Fruit fly (Drosophila melanogaster) whole organism, embryonic: ENCODE data around the gene PNKP.

Source experiments
- Antp ChIP-seq: fragments of 200-800 bp; sonication (Bioruptor generic); optimal IDR thresholded peaks from 3 replicates; lab custom pipeline; 2016; ENCODE audit warnings: missing biosample characterization, missing genetic modification characterization
- Asciz ChIP-seq: fragments of 200-800 bp; sonication (Bioruptor generic); optimal IDR thresholded peaks from 2 replicates; lab custom pipeline; 2017; ENCODE audit warnings: missing biosample characterization, mild to moderate bottlenecking, missing genetic modification characterization, missing genetic modification reagents
- CG10959 ChIP-seq: fragments of 200-800 bp; sonication (Bioruptor generic); IDR thresholded peaks from 2 replicates; pipeline ENCODE4 v1.3.6; 2022; ENCODE audit warnings: missing biosample characterization, missing genetic modification characterization
- CG11723 ChIP-seq: fragments of 200-800 bp; sonication (Bioruptor generic); optimal IDR thresholded peaks from 2 replicates; lab custom pipeline; 2017; ENCODE audit warnings: missing biosample characterization, mild to moderate bottlenecking, missing genetic modification characterization
- CG14667 ChIP-seq: fragments of 200-800 bp; sonication (Bioruptor generic); IDR thresholded peaks from 2 replicates; pipeline ENCODE4 v1.3.6; 2022; ENCODE audit warnings: missing biosample characterization, missing genetic modification characterization
- CG2129 ChIP-seq: fragments of 200-800 bp; sonication (Bioruptor generic); IDR thresholded peaks from 2 replicates; pipeline ENCODE4 v1.3.6; 2022; ENCODE audit warnings: missing biosample characterization, missing genetic modification characterization; ENCODE audit not compliant: partially characterized antibody
- CG32772 ChIP-seq: fragments of 200-800 bp; sonication (Bioruptor generic); IDR thresholded peaks from 2 replicates; pipeline ENCODE4 v1.3.6; 2022; ENCODE audit warnings: missing biosample characterization, missing genetic modification characterization
- CG33213 ChIP-seq: fragments of 200-800 bp; sonication (Bioruptor generic); optimal IDR thresholded peaks from 3 replicates; lab custom pipeline; 2016; ENCODE audit warnings: missing biosample characterization, missing genetic modification characterization
- CG3726 ChIP-seq: fragments of 200-800 bp; sonication (Bioruptor generic); IDR thresholded peaks from 3 replicates; pipeline ENCODE4, ENCODE4 v1.3.6; 2022; ENCODE audit warnings: missing biosample characterization, missing genetic modification characterization
- CG4360 ChIP-seq: fragments of 200-800 bp; sonication (Bioruptor generic); IDR thresholded peaks from 2 replicates; pipeline ENCODE4 v1.3.6; 2022; ENCODE audit warnings: missing biosample characterization, missing genetic modification characterization
- CG5245 ChIP-seq: fragments of 200-800 bp; sonication (Bioruptor generic); optimal IDR thresholded peaks from 3 replicates; lab custom pipeline; 2016; ENCODE audit warnings: missing biosample characterization, missing genetic modification characterization
- CG7786 ChIP-seq: fragments of 200-800 bp; sonication (Bioruptor generic); optimal IDR thresholded peaks from 2 replicates; lab custom pipeline; 2016; ENCODE audit warnings: missing biosample characterization, missing genetic modification characterization
- CG7928 ChIP-seq: fragments of 200-800 bp; sonication (Bioruptor generic); optimal IDR thresholded peaks from 2 replicates; lab custom pipeline; 2017; ENCODE audit warnings: missing biosample characterization, mild to moderate bottlenecking, missing genetic modification characterization
- CG7987 ChIP-seq: fragments of 200-800 bp; sonication (Bioruptor generic); optimal IDR thresholded peaks from 2 replicates; lab custom pipeline; 2018; ENCODE audit warnings: missing biosample characterization, mild to moderate bottlenecking, missing genetic modification characterization, moderate library complexity
- CG9437 ChIP-seq: fragments of 200-800 bp; sonication (Bioruptor generic); optimal IDR thresholded peaks from 2 replicates; lab custom pipeline; 2018; ENCODE audit warnings: missing biosample characterization, mild to moderate bottlenecking, missing genetic modification characterization
- Dad ChIP-seq: fragments of 200-800 bp; sonication (Bioruptor generic); optimal IDR thresholded peaks from 3 replicates; lab custom pipeline; 2016; ENCODE audit warnings: missing biosample characterization, missing genetic modification characterization
- Dfd ChIP-seq, 2 experiments: fragments of >200 bp; optimal IDR thresholded peaks; 2 replicates each; lab custom pipeline; 2017; ENCODE audit warnings: missing biosample characterization in 2 of 2, missing genetic modification characterization in 2 of 2
- Dip2 ChIP-seq: fragments of 200-800 bp; sonication (Bioruptor generic); IDR thresholded peaks from 2 replicates; pipeline ENCODE4 v1.3.6; 2022; ENCODE audit warnings: missing biosample characterization, missing genetic modification characterization
- Dref ChIP-seq: fragments of 200-800 bp; sonication (Bioruptor generic); IDR thresholded peaks from 2 replicates; pipeline ENCODE4 v1.3.6; 2022; ENCODE audit warnings: missing biosample characterization, missing genetic modification characterization
- Ets65A ChIP-seq: fragments of 200-800 bp; sonication (Bioruptor generic); peaks from one replicate; lab custom pipeline; 2016; ENCODE audit warnings: missing biosample characterization, missing genetic modification characterization
- Kr ChIP-seq: fragments of 200-800 bp; sonication (Bioruptor generic); optimal IDR thresholded peaks from 2 replicates; lab custom pipeline; 2017; ENCODE audit warnings: missing biosample characterization, mild to moderate bottlenecking, missing genetic modification characterization
- Mad ChIP-seq: fragments of 200-800 bp; sonication (Bioruptor generic); optimal IDR thresholded peaks from 2 replicates; lab custom pipeline; 2016; ENCODE audit warnings: missing biosample characterization, missing genetic modification characterization
- NC2β ChIP-seq: fragments of 200-800 bp; sonication (Bioruptor generic); optimal IDR thresholded peaks from 2 replicates; lab custom pipeline; 2016; ENCODE audit warnings: missing biosample characterization, missing genetic modification characterization
- Neu2 ChIP-seq: fragments of 200-800 bp; sonication (Bioruptor generic); optimal IDR thresholded peaks from 3 replicates; lab custom pipeline; 2016; ENCODE audit warnings: missing biosample characterization, missing genetic modification characterization, borderline replicate concordance
- Spps ChIP-seq: fragments of 200-800 bp; sonication (Bioruptor generic); optimal IDR thresholded peaks from 2 replicates; lab custom pipeline; 2018; ENCODE audit warnings: missing biosample characterization, mild to moderate bottlenecking, missing genetic modification characterization
- Sry-δ ChIP-seq: fragments of 200-800 bp; sonication (Bioruptor generic); optimal IDR thresholded peaks from 2 replicates; lab custom pipeline; 2016; ENCODE audit warnings: missing biosample characterization, missing genetic modification characterization
- Trl ChIP-seq, 3 experiments: fragments of >200 bp in 2 of 3; fragments of 200-800 bp in 1 of 3; sonication (Bioruptor generic) in 1 of 3; optimal IDR thresholded peaks; 2 replicates in 1 of 3; 3 replicates in 2 of 3; lab custom pipeline; 2016 to 2017; ENCODE audit warnings: missing biosample characterization in 1 of 3, missing genetic modification characterization in 1 of 3
- Xbp1 ChIP-seq: fragments of 200-800 bp; sonication (Bioruptor generic); optimal IDR thresholded peaks from 3 replicates; lab custom pipeline; 2016; ENCODE audit warnings: missing biosample characterization, mild to moderate bottlenecking, missing genetic modification characterization
- ab ChIP-seq: fragments of 200-800 bp; sonication (Bioruptor generic); optimal IDR thresholded peaks from 2 replicates; lab custom pipeline; 2016; ENCODE audit warnings: missing biosample characterization, missing genetic modification characterization
- danr ChIP-seq: fragments of 200-800 bp; sonication (Bioruptor generic); IDR thresholded peaks from 2 replicates; pipeline ENCODE4 v1.3.6; 2022; ENCODE audit warnings: missing biosample characterization, missing genetic modification characterization
- dpn ChIP-seq, 2 experiments: fragments of 200-800 bp; sonication (Bioruptor generic); optimal IDR thresholded peaks; 3 replicates each; lab custom pipeline; 2016; ENCODE audit warnings: missing biosample characterization in 2 of 2, missing genetic modification characterization in 2 of 2
- fd3F ChIP-seq: fragments of 200-800 bp; sonication (Bioruptor generic); optimal IDR thresholded peaks from 2 replicates; lab custom pipeline; 2018; ENCODE audit warnings: missing biosample characterization, mild to moderate bottlenecking, missing genetic modification characterization, moderate library complexity
- gce ChIP-seq: fragments of 200-800 bp; sonication (Bioruptor generic); IDR thresholded peaks from 3 replicates; pipeline ENCODE4 v1.3.6; 2022; ENCODE audit warnings: missing biosample characterization, missing genetic modification characterization
- grn ChIP-seq: fragments of 200-800 bp; sonication (Bioruptor generic); optimal IDR thresholded peaks from 3 replicates; lab custom pipeline; 2017; ENCODE audit warnings: missing biosample characterization, missing genetic modification characterization
- gro ChIP-seq: fragments of 200-800 bp; sonication (Bioruptor generic); optimal IDR thresholded peaks from 2 replicates; lab custom pipeline; 2016; ENCODE audit warnings: missing biosample characterization, missing genetic modification characterization
- hkb ChIP-seq, 2 experiments: fragments of 200-800 bp in 1 of 2; fragments of >200 bp in 1 of 2; sonication (Bioruptor generic) in 1 of 2; IDR thresholded peaks in 1 of 2; optimal IDR thresholded peaks in 1 of 2; 2 replicates each; pipeline versions ENCODE4 v1.3.6 to Lab custom; 2017 to 2022; ENCODE audit warnings: missing biosample characterization in 1 of 2, missing genetic modification characterization in 1 of 2
- jumu ChIP-seq: fragments of 200-800 bp; sonication (Bioruptor generic); optimal IDR thresholded peaks from 3 replicates; lab custom pipeline; 2016; ENCODE audit warnings: missing biosample characterization, missing genetic modification characterization
- mam ChIP-seq: fragments of 200-800 bp; sonication (Bioruptor generic); optimal IDR thresholded peaks from 3 replicates; lab custom pipeline; 2016; ENCODE audit warnings: missing biosample characterization, missing genetic modification characterization
- peb ChIP-seq: fragments of 200-800 bp; sonication (Bioruptor generic); IDR thresholded peaks from 2 replicates; pipeline ENCODE4 v1.3.6; 2022; ENCODE audit warnings: missing biosample characterization, missing genetic modification characterization
- pita ChIP-seq: fragments of 200-800 bp; sonication (Bioruptor generic); optimal IDR thresholded peaks from 2 replicates; lab custom pipeline; 2017; ENCODE audit warnings: missing biosample characterization, mild to moderate bottlenecking, missing genetic modification characterization
- pnt ChIP-seq: fragments of 200-800 bp; sonication (Bioruptor generic); optimal IDR thresholded peaks from 3 replicates; lab custom pipeline; 2016; ENCODE audit warnings: missing biosample characterization, missing genetic modification characterization
- ranshi ChIP-seq: fragments of 200-800 bp; sonication (Bioruptor generic); IDR thresholded peaks from 2 replicates; pipeline ENCODE4 v1.3.6; 2022; ENCODE audit warnings: missing biosample characterization, missing genetic modification characterization
- salm ChIP-seq: fragments of 200-800 bp; sonication (Bioruptor generic); optimal IDR thresholded peaks from 2 replicates; lab custom pipeline; 2018; ENCODE audit warnings: missing biosample characterization, mild to moderate bottlenecking, missing genetic modification characterization
- tap ChIP-seq: fragments of 200-800 bp; optimal IDR thresholded peaks from 3 replicates; lab custom pipeline; 2019; ENCODE audit warnings: missing biosample characterization, mild to moderate bottlenecking, missing genetic modification characterization, moderate library complexity
- tgo ChIP-seq: fragments of 200-800 bp; sonication (Bioruptor generic); IDR thresholded peaks from 3 replicates; pipeline ENCODE4 v1.3.6; 2022; ENCODE audit warnings: missing biosample characterization, missing genetic modification characterization
- tna ChIP-seq: fragments of 200-800 bp; sonication (Bioruptor generic); IDR thresholded peaks from 2 replicates; pipeline ENCODE4 v1.3.6; 2022; ENCODE audit warnings: missing biosample characterization, missing genetic modification characterization; ENCODE audit not compliant: partially characterized antibody
- toy ChIP-seq: fragments of 200-800 bp; sonication (Bioruptor generic); IDR thresholded peaks from 2 replicates; pipeline ENCODE4 v1.3.6; 2022; ENCODE audit warnings: missing biosample characterization, missing genetic modification characterization
- trh ChIP-seq: fragments of 200-800 bp; sonication (Bioruptor generic); optimal IDR thresholded peaks from 2 replicates; lab custom pipeline; 2016; ENCODE audit warnings: missing biosample characterization, missing genetic modification characterization
- vvl ChIP-seq: fragments of 200-800 bp; sonication (Bioruptor generic); IDR thresholded peaks from 2 replicates; pipeline ENCODE4 v1.3.6; 2022; ENCODE audit warnings: missing biosample characterization, missing genetic modification characterization
- zfh2 ChIP-seq: fragments of 200-800 bp; sonication (Bioruptor generic); optimal IDR thresholded peaks from 2 replicates; lab custom pipeline; 2016; ENCODE audit warnings: missing biosample characterization, missing genetic modification characterization

Gene PNKP

dm6 chr3R:8333768-8334470 lies 9.4 kb downstream of the PNKP start, which contains the start of gene Poxm (continued):
- TF ChIP-seq gro (GFP tag; lab: Kevin White, UChicago) (no peak), CG2129 (GFP tag; lab: Robert Waterston, UW) (no peak), Trl (optimal IDR thresholded peaks at IDR 0.05; lab: Kevin White, UChicago) (peak; percentile 47 to 78), Trl (GFP tag; optimal IDR thresholded peaks at IDR 0.05; lab: Kevin White, UChicago) (peak; percentile 58), dpn (GFP tag; optimal IDR thresholded peaks at IDR 0.05; lab: Kevin White, UChicago) (peak; percentile 81 to 86), danr (GFP tag; lab: Robert Waterston, UW) (peak; percentile 86), Mad (GFP tag; lab: Kevin White, UChicago) (peak; percentile 80), peb (peak; percentile 73), pita (GFP tag; lab: Kevin White, UChicago) (no peak), Antp (GFP tag; lab: Kevin White, UChicago) (peak; percentile 51), vvl (GFP tag; lab: Robert Waterston, UW) (peak; percentile 89), tap (tag; lab: Kevin White, UChicago) (peak; percentile 78), hkb (optimal IDR thresholded peaks at IDR 0.05; lab: Kevin White, UChicago) (no peak), hkb (GFP tag; IDR thresholded peaks at IDR 0.05; lab: Robert Waterston, UW) (peak; percentile 83), Dfd (GFP tag; optimal IDR thresholded peaks at IDR 0.05; lab: Kevin White, UChicago) (peak in 1 of 2 experiments; percentile 83), NC2β (GFP tag; lab: Kevin White, UChicago) (peak; percentile 29), Xbp1 (GFP tag; lab: Kevin White, UChicago) (peak; percentile 92), tgo (GFP tag; lab: Robert Waterston, UW) (peak; percentile 91), zfh2 (peak; percentile 43), CG7987 (GFP tag; lab: Kevin White, UChicago) (peak; percentile 55), CG5245 (peak; percentile 87), salm (tag; lab: Kevin White, UChicago) (peak; percentile 77), Sry-δ (GFP tag; lab: Kevin White, UChicago) (no peak), tna (no peak), Ets65A (GFP tag; lab: Kevin White, UChicago) (peak; percentile 98), pnt (GFP tag; lab: Kevin White, UChicago) (peak; percentile 80), Dad (GFP tag; lab: Kevin White, UChicago) (peak; percentile 75), mam (GFP tag; lab: Kevin White, UChicago) (peak; percentile 60), gce (GFP tag; lab: Robert Waterston, UW) (peak; percentile 72; the same call in 2 of the 3 replicates), CG11723 (GFP tag; lab: Kevin White, UChicago) (peak; percentile 81), ranshi (GFP tag; lab: Robert Waterston, UW) (peak; percentile 81; the same call in 1 of the 2 replicates), Dip2 (GFP tag; lab: Robert Waterston, UW) (peak; percentile 53), Neu2 (GFP tag; lab: Kevin White, UChicago) (no peak), Kr (GFP tag; lab: Kevin White, UChicago) (peak; percentile 36), ab (GFP tag; lab: Kevin White, UChicago) (no peak), CG3726 (GFP tag; lab: Robert Waterston, UW) (peak; percentile 75; the same call in 2 of the 3 replicates), CG33213 (peak; percentile 21), toy (GFP tag; lab: Robert Waterston, UW) (no peak), Dref (GFP tag; lab: Robert Waterston, UW) (no peak), Asciz (GFP tag; lab: Kevin White, UChicago) (peak; percentile 83), grn (GFP tag; lab: Kevin White, UChicago) (no peak), jumu (GFP tag; lab: Kevin White, UChicago) (peak; percentile 71), CG7928 (GFP tag; lab: Kevin White, UChicago) (peak; percentile 23), CG32772 (peak; percentile 88), CG10959 (GFP tag; lab: Robert Waterston, UW) (peak; percentile 87), fd3F (GFP tag; lab: Kevin White, UChicago) (peak; percentile 75), CG14667 (GFP tag; lab: Robert Waterston, UW) (peak; percentile 90; the same call in 1 of the 2 replicates), Spps (tag; lab: Kevin White, UChicago) (peak; percentile 88), trh (GFP tag; lab: Kevin White, UChicago) (peak; percentile 80), CG4360 (GFP tag; lab: Robert Waterston, UW) (peak; percentile 10), CG9437 (peak; percentile 86), CG7786 (peak; percentile 26)
